Worm (Caenorhabditis elegans): ENCODE results near the gene B0228.6.

DNA sequence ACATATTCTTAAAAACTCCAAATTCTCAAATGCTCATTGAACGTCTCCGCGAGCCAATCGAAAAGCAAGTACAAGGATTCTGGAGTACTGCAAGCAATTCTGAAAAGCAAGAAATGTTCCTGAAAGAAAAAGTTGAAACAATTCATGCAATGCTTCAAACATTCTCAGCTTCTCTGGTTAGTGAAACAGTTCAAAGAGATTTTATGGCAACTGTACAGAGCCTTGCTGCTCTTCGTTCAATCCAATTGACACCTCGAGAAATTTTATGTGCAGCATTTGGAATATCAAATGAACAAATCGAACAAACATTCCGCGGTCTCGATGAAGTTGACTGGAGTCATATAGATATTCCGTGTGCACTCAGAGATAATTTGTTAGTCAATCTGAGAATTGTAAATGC, 18.2 kb downstream of the B0228.6 start:
- no peak for TF ChIP-seq med-1 (GFP tag; optimal IDR thresholded peaks at IDR 0.05; ENCODE audit: insufficient read depth)
- TF ChIP-seq ztf-29 (GFP tag; IDR thresholded peaks at IDR 0.05) = no peak
- no peak for TF ChIP-seq flt-1 (GFP tag; IDR thresholded peaks at IDR 0.05)
- TF ChIP-seq T22C8.4 (GFP tag; IDR thresholded peaks at IDR 0.05) = no peak
- no peak for TF ChIP-seq ref-1 (GFP tag; conservative IDR thresholded peaks at IDR 0.05)
